Worm (Caenorhabditis elegans): ENCODE results near the gene F23G4.1.

F23G4.1 gene

DNA sequence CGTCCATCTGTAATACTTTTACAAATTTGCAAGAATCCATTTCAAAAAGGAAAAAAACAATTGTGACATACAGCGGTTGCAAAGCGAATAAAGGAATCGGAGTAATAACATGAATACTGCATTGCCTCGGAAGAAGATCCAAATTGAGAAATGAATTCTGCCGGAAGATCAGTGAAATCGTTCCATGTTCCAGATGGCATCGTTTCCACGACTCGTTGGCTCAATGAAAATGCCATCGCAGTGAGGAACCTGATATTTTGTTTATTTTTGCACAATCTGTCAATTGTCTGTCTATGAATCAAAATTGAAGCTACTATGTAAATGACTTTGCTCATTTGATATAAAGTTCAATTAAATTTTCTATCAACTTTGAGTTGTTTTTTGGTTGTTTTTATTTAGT lies 27.6 kb upstream of the F23G4.1 start:
- TF ChIP-seq elt-1 (tag; optimal IDR thresholded peaks at IDR 0.05; ENCODE audit: borderline replicate concordance, insufficient read depth): no peak
- TF ChIP-seq bed-3 (GFP tag; optimal IDR thresholded peaks at IDR 0.05): no peak
- TF ChIP-seq ceh-43 (GFP tag; optimal IDR thresholded peaks at IDR 0.05): no peak
- TF ChIP-seq lin-13 (tag; optimal IDR thresholded peaks at IDR 0.05): no peak
- no peak for TF ChIP-seq nhr-76 (tag; optimal IDR thresholded peaks at IDR 0.05)
- TF ChIP-seq unc-62 (GFP tag; optimal IDR thresholded peaks at IDR 0.05): no peak
- no peak for TF ChIP-seq sem-2 (GFP tag; optimal IDR thresholded peaks at IDR 0.05)
- no peak for TF ChIP-seq elt-3 (tag; optimal IDR thresholded peaks at IDR 0.05)
- no peak for TF ChIP-seq mls-2 (tag; optimal IDR thresholded peaks at IDR 0.05)
- no peak for TF ChIP-seq lin-32 (GFP tag; optimal IDR thresholded peaks at IDR 0.05)
- no peak for TF ChIP-seq hlh-1 (tag; optimal IDR thresholded peaks at IDR 0.05)
- no peak for TF ChIP-seq flh-1 (GFP tag; optimal IDR thresholded peaks at IDR 0.05)
- TF ChIP-seq snpc-4 (tag; optimal IDR thresholded peaks at IDR 0.05): no peak
- no peak for TF ChIP-seq pha-4 (tag; optimal IDR thresholded peaks at IDR 0.05)
- TF ChIP-seq drap-1 (GFP tag; optimal IDR thresholded peaks at IDR 0.05): no peak
- no peak for TF ChIP-seq lsy-2 (tag; optimal IDR thresholded peaks at IDR 0.05)
- TF ChIP-seq unc-39 (tag; optimal IDR thresholded peaks at IDR 0.05): no peak
- TF ChIP-seq nhr-28 (tag; optimal IDR thresholded peaks at IDR 0.05): no peak
- no peak for TF ChIP-seq nhr-237 (tag; optimal IDR thresholded peaks at IDR 0.05)
- no peak for TF ChIP-seq ces-1 (GFP tag; optimal IDR thresholded peaks at IDR 0.05)

DNA sequence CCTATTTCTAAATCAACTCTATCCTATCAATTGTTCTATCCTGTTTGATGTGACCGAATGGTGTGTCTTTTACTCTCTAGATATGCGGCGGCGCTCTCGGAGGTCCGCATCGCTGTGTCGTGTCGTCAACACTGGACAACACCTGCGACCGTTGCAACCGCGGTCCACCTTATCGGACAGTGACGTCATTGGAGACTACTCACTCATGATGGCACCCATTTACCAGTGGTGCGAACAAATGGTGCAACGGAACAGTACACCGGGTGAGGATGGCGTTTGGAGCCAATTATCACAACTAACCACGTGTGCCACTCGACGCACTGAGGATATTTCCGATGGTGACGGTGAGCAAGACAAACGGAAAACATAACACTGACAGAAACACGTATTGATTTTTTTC lies 22.3 kb upstream of the F23G4.1 start:
- TF ChIP-seq lin-32 (GFP tag; optimal IDR thresholded peaks at IDR 0.05): peak; percentile 34
- peak; percentile 16 for TF ChIP-seq ceh-39 (tag; optimal IDR thresholded peaks at IDR 0.05)
- TF ChIP-seq nhr-2 (tag; optimal IDR thresholded peaks at IDR 0.05): peak; percentile 77
- peak; percentile 4 for TF ChIP-seq nhr-12 (tag; optimal IDR thresholded peaks at IDR 0.05)
- no peak for TF ChIP-seq lin-13 (tag; optimal IDR thresholded peaks at IDR 0.05)
- TF ChIP-seq drap-1 (GFP tag; optimal IDR thresholded peaks at IDR 0.05): peak; percentile 32
- no peak for TF ChIP-seq cnd-1 (tag; optimal IDR thresholded peaks at IDR 0.05)

DNA sequence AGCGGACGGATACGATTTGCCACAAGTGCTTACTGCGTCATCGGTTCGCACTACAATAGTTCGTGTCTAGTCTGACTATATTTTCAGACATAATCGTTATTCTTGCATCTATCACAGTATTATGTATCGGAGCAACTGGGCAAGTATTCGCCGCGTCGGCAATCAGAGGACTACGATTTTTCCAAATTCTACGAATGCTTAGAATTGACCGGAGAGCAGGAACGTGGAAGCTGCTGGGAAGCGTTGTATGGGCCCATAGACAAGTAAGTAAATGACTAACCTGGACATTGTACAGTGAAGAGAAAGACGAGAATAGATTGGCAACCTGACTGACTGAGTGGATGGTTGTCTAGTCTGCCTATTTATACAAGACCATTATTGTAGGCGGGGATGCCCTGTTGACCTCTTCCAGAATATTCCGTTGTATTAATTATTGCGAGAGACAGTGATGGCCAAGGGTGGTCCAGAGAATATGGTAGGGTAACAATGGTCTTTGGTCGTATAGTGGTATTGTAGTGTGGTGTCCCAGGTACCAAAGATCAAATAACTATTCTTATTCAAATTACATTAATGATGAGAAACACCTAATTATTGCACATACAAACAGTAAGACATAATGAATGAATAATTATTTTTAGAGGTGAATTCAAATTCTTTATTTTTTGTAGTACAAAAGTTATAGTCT lies 19.7 kb upstream of the F23G4.1 start, which contains the start of gene clec-266:
clec-266 (minus strand) TSS at position 364 of the 685 bp plus-strand sequence.
- TF ChIP-seq unc-39 (tag; optimal IDR thresholded peaks at IDR 0.05) (peak; percentile 63), ceh-39 (tag; optimal IDR thresholded peaks at IDR 0.05) (peak; percentile 36), mab-5 (tag; optimal IDR thresholded peaks at IDR 0.05) (no peak), nhr-28 (tag; optimal IDR thresholded peaks at IDR 0.05) (no peak), elt-1 (tag; optimal IDR thresholded peaks at IDR 0.05; ENCODE audit: borderline replicate concordance, insufficient read depth) (no peak), nhr-2 (tag; optimal IDR thresholded peaks at IDR 0.05) (peak; percentile 57), ceh-83 (GFP tag; optimal IDR thresholded peaks at IDR 0.05) (no peak), sem-2 (GFP tag; optimal IDR thresholded peaks at IDR 0.05) (no peak), nhr-12 (tag; optimal IDR thresholded peaks at IDR 0.05) (peak; percentile 44), ceh-43 (GFP tag; optimal IDR thresholded peaks at IDR 0.05) (peak; percentile 18), nhr-76 (tag; optimal IDR thresholded peaks at IDR 0.05) (no peak)

DNA sequence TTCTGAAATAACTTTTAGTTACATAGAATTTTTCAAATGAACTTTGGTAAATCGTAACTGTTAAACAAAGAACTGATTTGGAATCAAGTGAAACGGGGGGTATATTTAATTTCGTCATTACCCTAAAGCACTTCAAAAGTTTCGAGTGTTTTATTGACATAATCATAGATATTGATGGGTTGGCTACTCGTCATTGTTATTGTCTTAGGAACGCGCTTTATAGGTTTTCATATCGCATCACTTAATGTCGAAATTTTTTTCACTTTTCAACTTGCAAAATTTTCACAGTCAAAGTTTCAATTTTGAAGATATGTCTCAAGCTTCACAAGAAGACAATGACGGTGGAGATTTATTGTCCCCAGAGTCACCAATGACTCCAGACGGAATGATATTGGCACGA lies 15.7 kb upstream of the F23G4.1 start, which contains the start of gene kqt-1:
kqt-1 (plus strand) TSS at position 301 of the 400 bp plus-strand sequence.
- TF ChIP-seq pha-4 (tag; optimal IDR thresholded peaks at IDR 0.05) (no peak), hlh-1 (tag; optimal IDR thresholded peaks at IDR 0.05) (no peak), unc-120 (tag; optimal IDR thresholded peaks at IDR 0.05; ENCODE audit: poor library complexity, severe bottlenecking) (no peak), unc-39 (tag; optimal IDR thresholded peaks at IDR 0.05) (no peak), ham-2 (GFP tag; optimal IDR thresholded peaks at IDR 0.05) (no peak), nhr-237 (tag; optimal IDR thresholded peaks at IDR 0.05) (no peak), blmp-1 (tag; optimal IDR thresholded peaks at IDR 0.05) (no peak)

DNA sequence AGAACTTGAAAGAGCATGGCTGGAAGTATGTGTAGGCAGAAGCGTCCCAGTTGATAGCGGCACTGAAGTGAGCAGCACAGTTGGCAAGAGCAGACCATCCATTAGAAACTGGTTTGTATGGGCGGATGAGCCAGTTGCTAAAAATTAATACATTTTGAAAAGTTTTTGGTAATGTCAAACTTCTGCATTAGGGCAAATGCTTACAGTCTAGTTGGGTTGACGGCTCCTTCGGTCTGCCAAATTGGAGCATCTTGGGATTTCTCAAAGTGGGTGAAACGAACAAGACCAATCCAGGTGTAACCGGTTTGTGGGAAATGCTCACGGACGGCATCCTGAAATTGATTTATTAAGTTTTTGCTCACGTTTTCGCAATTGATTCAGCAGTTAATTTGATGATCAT lies 14.6 kb upstream of the F23G4.1 start:
- peak; percentile 2 for TF ChIP-seq mls-2 (tag; optimal IDR thresholded peaks at IDR 0.05)
- TF ChIP-seq ham-2 (GFP tag; optimal IDR thresholded peaks at IDR 0.05): no peak

DNA sequence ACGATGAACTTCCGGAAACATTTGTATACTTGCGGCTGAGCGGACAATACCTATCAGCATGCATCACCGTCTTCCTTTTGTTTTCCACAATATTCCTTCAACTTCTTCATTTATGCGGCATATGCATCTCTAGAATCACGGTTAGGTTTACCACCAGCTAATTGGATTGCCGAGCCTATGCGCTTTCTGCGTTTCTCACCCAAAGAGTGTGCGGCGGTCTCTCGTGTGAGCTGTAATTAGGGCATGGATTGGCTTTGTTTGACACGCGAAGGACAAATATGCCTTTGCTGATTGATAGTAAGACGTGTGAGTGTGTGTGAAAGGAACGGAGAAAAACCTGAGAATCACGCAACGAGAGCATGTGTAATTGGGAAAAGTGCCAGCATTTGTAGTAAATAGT lies 10.5 kb upstream of the F23G4.1 start:
- TF ChIP-seq ces-1 (GFP tag; optimal IDR thresholded peaks at IDR 0.05) (peak; percentile 84), hlh-1 (tag; optimal IDR thresholded peaks at IDR 0.05) (no peak)
